Worm (Caenorhabditis elegans) whole organism, young adult: ENCODE measurements around the gene ndua-7.

Source experiments
- B0019.2 ChIP-seq: fragments of 200-800 bp; sonication (Bioruptor generic); conservative IDR thresholded peaks from 2 replicates; pipeline ENCODE4 v1.3.6; 2022; ENCODE audit warnings: missing genetic modification reagents, missing genetic modification characterization, missing compliant biosample characterization
- B0261.1 ChIP-seq: sonication (generic microtip); optimal IDR thresholded peaks from 2 replicates; lab custom pipeline; 2016; ENCODE audit warnings: mild to moderate bottlenecking, missing genetic modification characterization, moderate library complexity, missing compliant biosample characterization
- F22D6.2 ChIP-seq: sonication (generic microtip); optimal IDR thresholded peaks from 2 replicates; lab custom pipeline; 2016; ENCODE audit warnings: mild to moderate bottlenecking, missing genetic modification characterization, missing compliant biosample characterization
- F23B12.7 ChIP-seq: sonication (generic microtip); optimal IDR thresholded peaks from 2 replicates; lab custom pipeline; 2017; ENCODE audit warnings: missing genetic modification characterization, mild to moderate bottlenecking, missing compliant biosample characterization, antibody characterized with exemption, moderate library complexity; ENCODE audit not compliant: insufficient read depth
- F39B2.1 ChIP-seq: fragments of 200-800 bp; sonication (Bioruptor generic); IDR thresholded peaks from 2 replicates; pipeline ENCODE4 v1.3.6; 2022; ENCODE audit warnings: missing genetic modification reagents, missing genetic modification characterization, missing compliant biosample characterization
- F55B11.4 ChIP-seq: sonication (generic microtip); optimal IDR thresholded peaks from 2 replicates; lab custom pipeline; 2016; ENCODE audit warnings: missing compliant biosample characterization, missing genetic modification characterization, borderline replicate concordance; ENCODE audit not compliant: insufficient read depth
- F57C9.4 ChIP-seq: sonication (generic microtip); optimal IDR thresholded peaks from 2 replicates; lab custom pipeline; 2017; ENCODE audit warnings: mild to moderate bottlenecking, missing genetic modification characterization, missing compliant biosample characterization
- Y56A3A.18 ChIP-seq: fragments of 200-800 bp; sonication (Bioruptor generic); IDR thresholded peaks from 2 replicates; pipeline ENCODE4 v1.3.6; 2022; ENCODE audit warnings: missing genetic modification reagents, missing genetic modification characterization, missing compliant biosample characterization
- akir-1 ChIP-seq: fragments of 200-800 bp; sonication (Bioruptor generic); optimal IDR thresholded peaks from 2 replicates; lab custom pipeline; 2018; ENCODE audit warnings: mild to moderate bottlenecking, missing genetic modification characterization, moderate library complexity, missing compliant biosample characterization
- atf-7 ChIP-seq: sonication (generic microtip); optimal IDR thresholded peaks from 2 replicates; lab custom pipeline; 2017; ENCODE audit warnings: mild to moderate bottlenecking, missing genetic modification characterization, missing compliant biosample characterization
- bed-1 ChIP-seq: fragments of 200-800 bp; sonication (Bioruptor generic); IDR thresholded peaks from 2 replicates; pipeline ENCODE4 v1.3.6; 2022; ENCODE audit warnings: missing genetic modification reagents, missing genetic modification characterization, missing compliant biosample characterization
- cebp-1 ChIP-seq, 2 experiments: fragments of 200-800 bp in 1 of 2; sonication (Bioruptor generic) in 1 of 2; sonication (generic microtip) in 1 of 2; IDR thresholded peaks in 1 of 2; optimal IDR thresholded peaks in 1 of 2; 2 replicates each; pipeline versions ENCODE4 v1.3.6 to Lab custom; 2017 to 2022; ENCODE audit warnings: missing compliant biosample characterization in 2 of 2, missing genetic modification characterization in 2 of 2, mild to moderate bottlenecking in 1 of 2, missing genetic modification reagents in 1 of 2, moderate library complexity in 1 of 2
- ceh-58 ChIP-seq: fragments of 200-800 bp; sonication (Bioruptor generic); IDR thresholded peaks from 2 replicates; pipeline ENCODE4 v1.3.6; 2022; ENCODE audit warnings: missing genetic modification characterization, missing compliant biosample characterization
- dox-1 ChIP-seq: fragments of 200-800 bp; sonication (Bioruptor generic); IDR thresholded peaks from 2 replicates; pipeline ENCODE4 v1.3.6; 2022; ENCODE audit warnings: missing genetic modification reagents, missing genetic modification characterization, missing compliant biosample characterization
- efl-1 ChIP-seq: fragments of 150-350 bp; optimal IDR thresholded peaks from 2 replicates; lab custom pipeline; 2014; ENCODE audit warnings: missing biosample characterization, missing genetic modification reagents, missing genetic modification characterization
- egl-18 ChIP-seq: fragments of 200-800 bp; sonication (Bioruptor generic); IDR thresholded peaks from 2 replicates; pipeline ENCODE4 v1.3.6; 2022; ENCODE audit warnings: missing genetic modification reagents, missing genetic modification characterization, missing compliant biosample characterization
- egrh-3 ChIP-seq: fragments of 200-800 bp; sonication (Bioruptor generic); IDR thresholded peaks from 2 replicates; pipeline ENCODE4 v1.3.6; 2022; ENCODE audit warnings: missing genetic modification reagents, missing genetic modification characterization, missing compliant biosample characterization
- gei-17 ChIP-seq: fragments of 200-800 bp; sonication (Bioruptor generic); optimal IDR thresholded peaks from 2 replicates; lab custom pipeline; 2018; ENCODE audit warnings: mild to moderate bottlenecking, missing genetic modification characterization, missing compliant biosample characterization
- hlh-12 ChIP-seq: sonication (generic microtip); optimal IDR thresholded peaks from 2 replicates; lab custom pipeline; 2016; ENCODE audit warnings: missing genetic modification characterization, missing compliant biosample characterization
- hmg-1.2 ChIP-seq: fragments of 200-800 bp; sonication (Bioruptor generic); IDR thresholded peaks from 2 replicates; pipeline ENCODE4 v1.3.6; 2022; ENCODE audit warnings: missing genetic modification reagents, missing genetic modification characterization, missing compliant biosample characterization
- let-607 ChIP-seq, 2 experiments: fragments of 200-800 bp in 1 of 2; sonication (Bioruptor generic) in 1 of 2; sonication (generic microtip) in 1 of 2; optimal IDR thresholded peaks; 2 replicates each; lab custom pipeline; 2016 to 2018; ENCODE audit warnings: mild to moderate bottlenecking in 2 of 2, missing compliant biosample characterization in 2 of 2, missing genetic modification characterization in 2 of 2, moderate library complexity in 2 of 2, missing genotype in 1 of 2
- lin-40 ChIP-seq: sonication (generic microtip); optimal IDR thresholded peaks from 2 replicates; lab custom pipeline; 2016; ENCODE audit warnings: missing genetic modification characterization, mild to moderate bottlenecking, missing compliant biosample characterization, missing genotype, missing genetic modification reagents
- lsy-27 ChIP-seq: sonication (generic microtip); optimal IDR thresholded peaks from 2 replicates; lab custom pipeline; 2017; ENCODE audit warnings: missing genetic modification characterization, mild to moderate bottlenecking, missing compliant biosample characterization, antibody characterized with exemption, missing genotype, borderline replicate concordance; ENCODE audit not compliant: insufficient read depth
- madf-8 ChIP-seq: fragments of 200-800 bp; sonication (Bioruptor generic); conservative IDR thresholded peaks from 2 replicates; pipeline ENCODE4 v1.3.6; 2022; ENCODE audit warnings: missing genetic modification reagents, missing genetic modification characterization, missing compliant biosample characterization
- mes-4 ChIP-seq: sonication (generic microtip); optimal IDR thresholded peaks from 2 replicates; lab custom pipeline; 2016; ENCODE audit warnings: missing genotype, missing genetic modification characterization, missing compliant biosample characterization
- mxl-1 ChIP-seq: sonication (generic microtip); optimal IDR thresholded peaks from 2 replicates; lab custom pipeline; 2016; ENCODE audit warnings: missing genetic modification characterization, missing compliant biosample characterization
- nfya-1 ChIP-seq: sonication (generic microtip); optimal IDR thresholded peaks from 2 replicates; lab custom pipeline; 2017; ENCODE audit warnings: antibody characterized with exemption, missing compliant biosample characterization, missing genetic modification characterization, borderline replicate concordance; ENCODE audit not compliant: insufficient read depth
- nfyb-1 ChIP-seq: fragments of 200-800 bp; sonication (Bioruptor generic); IDR thresholded peaks from 2 replicates; pipeline ENCODE4 v1.3.6; 2022; ENCODE audit warnings: missing genetic modification reagents, missing genetic modification characterization, missing compliant biosample characterization
- nhr-80 ChIP-seq: sonication (generic microtip); optimal IDR thresholded peaks from 2 replicates; lab custom pipeline; 2016; ENCODE audit warnings: missing genetic modification characterization, missing compliant biosample characterization
- pbrm-1 ChIP-seq: fragments of 200-800 bp; sonication (Bioruptor generic); IDR thresholded peaks from 2 replicates; pipeline ENCODE4 v1.3.6; 2022; ENCODE audit warnings: missing genetic modification reagents, missing genetic modification characterization, missing compliant biosample characterization
- pha-4 ChIP-seq: fragments of 150-350 bp; sonication (generic microtip); optimal IDR thresholded peaks from 2 replicates; lab custom pipeline; 2014; ENCODE audit warnings: missing biosample characterization, missing genetic modification reagents, missing genetic modification characterization
- rcor-1 ChIP-seq: fragments of 200-800 bp; sonication (Bioruptor generic); IDR thresholded peaks from 2 replicates; pipeline ENCODE4 v1.3.6; 2022; ENCODE audit warnings: missing genetic modification reagents, missing genetic modification characterization, missing compliant biosample characterization
- repo-1 ChIP-seq: sonication (generic microtip); optimal IDR thresholded peaks from 2 replicates; lab custom pipeline; 2017; ENCODE audit warnings: mild to moderate bottlenecking, missing genetic modification characterization, missing compliant biosample characterization
- snpc-1.3 ChIP-seq: sonication (generic microtip); optimal IDR thresholded peaks from 2 replicates; lab custom pipeline; 2017; ENCODE audit warnings: missing genetic modification characterization, mild to moderate bottlenecking, missing compliant biosample characterization, antibody characterized with exemption, moderate library complexity, missing genotype, missing genetic modification reagents; ENCODE audit not compliant: insufficient read depth
- sptf-2 ChIP-seq: fragments of 200-800 bp; sonication (Bioruptor generic); optimal IDR thresholded peaks from 2 replicates; lab custom pipeline; 2018; ENCODE audit warnings: mild to moderate bottlenecking, missing genetic modification characterization, missing compliant biosample characterization
- tbp1 ChIP-seq: fragments of 200-800 bp; sonication (Bioruptor generic); optimal IDR thresholded peaks from 2 replicates; lab custom pipeline; 2018; ENCODE audit warnings: mild to moderate bottlenecking, missing genetic modification characterization, missing compliant biosample characterization
- tbx-9 ChIP-seq: sonication (generic microtip); optimal IDR thresholded peaks from 2 replicates; lab custom pipeline; 2016; ENCODE audit warnings: borderline replicate concordance, missing genetic modification characterization, inconsistent platforms, missing compliant biosample characterization
- tlf-1 ChIP-seq: fragments of 200-800 bp; sonication (Bioruptor generic); optimal IDR thresholded peaks from 2 replicates; lab custom pipeline; 2018; ENCODE audit warnings: mild to moderate bottlenecking, missing genetic modification characterization, missing compliant biosample characterization
- unc-62 ChIP-seq: fragments of 150-350 bp; optimal IDR thresholded peaks from 2 replicates; lab custom pipeline; 2014; ENCODE audit warnings: missing biosample characterization, missing genetic modification reagents, missing genetic modification characterization
- zfh-2 ChIP-seq: fragments of 200-800 bp; sonication (Bioruptor generic); conservative IDR thresholded peaks from 2 replicates; pipeline ENCODE4 v1.3.6; 2022; ENCODE audit warnings: missing genetic modification reagents, missing genetic modification characterization, missing compliant biosample characterization
- ztf-22 ChIP-seq: fragments of 200-800 bp; sonication (Bioruptor generic); optimal IDR thresholded peaks from 2 replicates; lab custom pipeline; 2018; ENCODE audit warnings: mild to moderate bottlenecking, missing genetic modification characterization, moderate library complexity, missing compliant biosample characterization

The ndua-7 gene

DNA sequence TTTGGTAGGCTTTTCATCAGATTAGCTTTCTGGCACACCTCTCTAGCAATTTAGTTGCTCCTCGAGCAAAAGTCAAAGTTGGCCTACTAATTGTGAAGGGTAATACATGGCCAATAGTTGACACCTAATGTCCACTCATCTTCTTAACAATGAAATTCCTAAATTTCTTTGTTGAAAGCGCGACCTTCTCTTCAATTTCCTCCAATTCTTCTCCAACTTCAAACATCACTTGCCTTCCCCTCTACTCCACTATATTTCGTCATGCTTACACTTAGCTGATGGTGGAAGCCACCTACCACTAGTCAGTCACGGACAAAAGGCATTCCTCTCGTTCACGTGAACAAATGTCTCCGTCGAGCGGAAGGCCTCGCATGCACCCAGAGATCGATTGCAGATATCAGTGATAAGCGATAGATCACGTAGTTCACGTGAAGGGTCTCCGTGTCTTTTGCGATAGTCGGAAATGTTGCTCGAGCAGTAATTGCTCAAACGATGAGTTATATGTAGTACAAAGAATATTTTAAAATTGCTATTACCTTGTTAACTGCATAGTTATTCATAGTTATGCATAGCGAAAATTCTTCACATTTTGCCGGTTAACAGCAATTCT, 25.3 kb downstream of the ndua-7 start, which contains the start of gene E01G4.3 (continued):
- TF ChIP-seq zfh-2 (no peak), sptf-2 (no peak), pha-4 (tag; lab: Kevin White, UChicago) (no peak), snpc-1.3 (tag; lab: Kevin White, UChicago) (no peak), tbp1 (peak; percentile 8), repo-1 (tag; lab: Kevin White, UChicago) (no peak), egrh-3 (GFP tag; lab: Robert Waterston, UW) (no peak), lsy-27 (tag; lab: Kevin White, UChicago) (no peak), madf-8 (GFP tag; lab: Robert Waterston, UW) (no peak), mxl-1 (tag; lab: Kevin White, UChicago) (no peak), F39B2.1 (GFP tag; lab: Robert Waterston, UW) (no peak)
- TF ChIP-seq, all 124 proteins: peak for 17

DNA sequence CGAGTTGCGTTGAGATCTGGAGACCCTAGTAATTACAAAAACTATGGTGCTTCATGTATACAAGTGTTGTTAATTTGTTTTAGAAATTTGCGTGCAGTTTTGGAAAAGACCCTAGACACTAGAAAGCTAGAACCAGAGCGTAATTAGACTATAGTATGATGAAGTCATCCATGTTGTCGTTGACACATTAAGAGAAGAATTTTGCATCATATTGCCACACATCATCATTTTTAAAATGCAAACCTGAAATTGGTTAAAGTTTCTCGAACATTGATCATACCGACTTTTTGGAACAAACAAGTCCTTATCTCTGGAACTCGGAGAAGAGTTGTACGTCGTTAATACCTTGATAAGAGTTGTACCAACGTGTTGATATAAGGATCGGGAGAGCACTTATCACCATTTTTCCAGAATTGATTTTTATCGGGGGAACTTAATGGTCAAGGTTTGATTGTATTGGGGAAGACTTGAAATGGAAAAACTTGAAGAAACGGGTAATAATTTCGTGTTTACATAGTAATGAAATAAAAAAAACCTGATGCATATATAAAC, 26.5 kb downstream of the ndua-7 start:
- no peak for TF ChIP-seq gei-17
- no peak for TF ChIP-seq B0261.1 (tag; lab: Kevin White, UChicago)
- peak; percentile 87 for TF ChIP-seq nhr-80
- TF ChIP-seq atf-7: peak; percentile 3
- TF ChIP-seq ztf-22 (GFP tag; lab: Kevin White, UChicago): peak; percentile 35

DNA sequence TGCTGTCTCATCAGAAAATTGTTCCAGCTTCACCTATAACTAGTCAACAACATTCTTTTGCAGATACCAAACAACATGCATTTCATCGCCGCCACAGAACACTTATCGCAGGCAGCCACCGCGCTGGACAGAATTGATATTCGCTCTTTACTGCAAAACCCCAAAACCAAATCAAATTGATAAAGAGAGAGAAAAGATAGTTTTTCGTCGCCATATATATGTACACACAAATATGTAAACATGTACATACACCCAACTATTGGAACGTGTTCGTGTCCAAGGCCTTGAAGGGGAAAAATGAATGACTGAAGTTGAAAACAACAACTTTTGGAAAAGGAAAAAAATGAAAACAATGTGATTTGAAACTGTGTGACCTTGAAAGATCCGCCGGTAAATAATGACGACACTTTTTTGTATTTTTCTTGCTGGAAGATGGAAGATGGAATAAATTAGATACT, 29.0 kb downstream of the ndua-7 start:
- no peak for TF ChIP-seq hmg-1.2 (GFP tag; lab: Robert Waterston, UW)
- no peak for TF ChIP-seq F22D6.2 (tag; lab: Kevin White, UChicago)
- TF ChIP-seq nfyb-1: no peak
- no peak for TF ChIP-seq cebp-1 (GFP tag; IDR thresholded peaks at IDR 0.05; lab: Robert Waterston, UW)
- TF ChIP-seq cebp-1 (tag; optimal IDR thresholded peaks at IDR 0.05; lab: Kevin White, UChicago): peak; percentile 20
- TF ChIP-seq efl-1: no peak
- 0 out of 2 replicates have a peak, but pooled peaks have one; percentile 23 for TF ChIP-seq dox-1 (GFP tag; lab: Robert Waterston, UW)
- TF ChIP-seq hlh-12: no peak
- TF ChIP-seq lin-40 (tag; lab: Kevin White, UChicago): peak; percentile 4
- TF ChIP-seq nhr-80: peak; percentile 85
- no peak for TF ChIP-seq Y56A3A.18 (GFP tag; lab: Robert Waterston, UW)

DNA sequence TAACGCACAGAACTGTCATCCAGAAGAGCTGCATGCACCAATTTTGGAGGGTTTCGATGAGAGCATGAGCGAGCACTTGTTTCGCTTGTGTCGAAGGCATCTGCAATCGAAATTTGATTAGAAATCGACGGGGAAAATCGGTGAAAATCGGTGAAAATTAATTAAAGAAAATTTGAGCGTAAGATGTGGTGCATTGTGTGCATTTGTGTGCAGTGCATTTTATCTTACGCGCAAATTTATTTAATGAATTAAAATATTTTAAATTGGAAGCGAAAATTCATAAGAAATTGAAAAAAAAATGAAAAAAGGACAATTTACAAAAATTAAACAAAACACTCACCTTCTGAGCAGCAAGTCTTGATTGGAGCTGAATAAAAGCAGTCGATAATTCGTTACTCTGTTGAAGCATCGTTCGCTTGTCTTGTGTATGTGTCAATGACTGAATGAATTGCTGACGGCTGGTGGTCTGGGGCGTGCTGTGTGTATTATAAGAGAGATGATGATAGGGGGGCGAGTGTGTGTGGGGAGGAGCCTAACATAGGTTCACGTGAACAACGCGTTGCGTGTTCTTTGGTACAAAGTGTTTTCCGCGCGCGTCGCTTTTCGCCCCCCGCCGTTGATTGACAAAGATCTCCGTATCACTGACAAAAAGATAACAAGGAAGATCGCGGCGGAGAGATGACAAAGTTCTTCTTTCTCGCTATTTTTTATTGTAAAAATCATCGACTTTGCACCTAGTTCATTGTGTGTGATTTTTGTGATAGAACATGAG, 32.6 kb downstream of the ndua-7 start:
- TF ChIP-seq B0019.2 (GFP tag; lab: Robert Waterston, UW) (no peak), egl-18 (GFP tag; lab: Robert Waterston, UW) (no peak), unc-62 (GFP tag; lab: Kevin White, UChicago) (peak; percentile 15), let-607 (tag; optimal IDR thresholded peaks at IDR 0.05; lab: Kevin White, UChicago) (peak in 1 of 2 experiments; percentile 13), F23B12.7 (tag; lab: Kevin White, UChicago) (no peak), ceh-58 (GFP tag; lab: Robert Waterston, UW) (no peak), F57C9.4 (tag; lab: Kevin White, UChicago) (no peak), tbx-9 (no peak), F55B11.4 (tag; lab: Kevin White, UChicago) (no peak), nfya-1 (tag; lab: Kevin White, UChicago) (no peak), akir-1 (no peak), tlf-1 (GFP tag; lab: Kevin White, UChicago) (peak; percentile 11), mes-4 (tag; lab: Kevin White, UChicago) (no peak), bed-1 (no peak), efl-1 (no peak), lin-40 (tag; lab: Kevin White, UChicago) (peak; percentile 83), rcor-1 (GFP tag; lab: Robert Waterston, UW) (no peak; the same call in 1 of the 2 replicates), pbrm-1 (GFP tag; lab: Robert Waterston, UW) (no peak)
